Worm (Caenorhabditis elegans) whole organism, young adult: ENCODE data around the gene hphd-1.

Experiments used
- F55B11.4 ChIP-seq: sonication (generic microtip); optimal IDR thresholded peaks from 2 replicates; lab custom pipeline; 2016; ENCODE audit warnings: missing compliant biosample characterization, missing genetic modification characterization, borderline replicate concordance; ENCODE audit not compliant: insufficient read depth
- T26A5.8 ChIP-seq: sonication (generic microtip); optimal IDR thresholded peaks from 2 replicates; lab custom pipeline; 2016; ENCODE audit warnings: missing genetic modification characterization, missing compliant biosample characterization
- Y67H2A.10 ChIP-seq: fragments of 200-800 bp; sonication (Bioruptor generic); conservative IDR thresholded peaks from 2 replicates; pipeline ENCODE4 v1.3.6; 2022; ENCODE audit warnings: missing genetic modification reagents, missing genetic modification characterization, missing compliant biosample characterization
- Y95B8A.8 ChIP-seq: fragments of 200-800 bp; sonication (Bioruptor generic); IDR thresholded peaks from 2 replicates; pipeline ENCODE4 v1.3.6; 2022; ENCODE audit warnings: missing genetic modification reagents, missing genetic modification characterization, missing compliant biosample characterization
- aptf-2 ChIP-seq: fragments of 200-800 bp; sonication (Bioruptor generic); conservative IDR thresholded peaks from 2 replicates; pipeline ENCODE4 v1.3.6; 2022; ENCODE audit warnings: missing genetic modification reagents, missing genetic modification characterization, missing compliant biosample characterization
- atf-7 ChIP-seq: sonication (generic microtip); optimal IDR thresholded peaks from 2 replicates; lab custom pipeline; 2017; ENCODE audit warnings: mild to moderate bottlenecking, missing genetic modification characterization, missing compliant biosample characterization
- cebp-1 ChIP-seq, 2 experiments: fragments of 200-800 bp in 1 of 2; sonication (Bioruptor generic) in 1 of 2; sonication (generic microtip) in 1 of 2; IDR thresholded peaks in 1 of 2; optimal IDR thresholded peaks in 1 of 2; 2 replicates each; pipeline versions ENCODE4 v1.3.6 to Lab custom; 2017 to 2022; ENCODE audit warnings: missing compliant biosample characterization in 2 of 2, missing genetic modification characterization in 2 of 2, mild to moderate bottlenecking in 1 of 2, missing genetic modification reagents in 1 of 2, moderate library complexity in 1 of 2
- lag-1 ChIP-seq: fragments of 200-800 bp; sonication (Bioruptor generic); IDR thresholded peaks from 2 replicates; pipeline ENCODE4 v1.3.6; 2022; ENCODE audit warnings: missing genetic modification reagents, missing genetic modification characterization, missing compliant biosample characterization
- lin-35 ChIP-seq, 3 experiments: fragments of 150-350 bp in 2 of 3; sonication (generic microtip) in 1 of 3; optimal IDR thresholded peaks; 2 replicates each; lab custom pipeline; 2014 to 2018; ENCODE audit warnings: missing biosample characterization in 3 of 3, missing genetic modification characterization in 3 of 3, missing genetic modification reagents in 3 of 3
- mes-4 ChIP-seq: sonication (generic microtip); optimal IDR thresholded peaks from 2 replicates; lab custom pipeline; 2016; ENCODE audit warnings: missing genotype, missing genetic modification characterization, missing compliant biosample characterization
- nfyb-1 ChIP-seq: fragments of 200-800 bp; sonication (Bioruptor generic); IDR thresholded peaks from 2 replicates; pipeline ENCODE4 v1.3.6; 2022; ENCODE audit warnings: missing genetic modification reagents, missing genetic modification characterization, missing compliant biosample characterization
- nhr-120 ChIP-seq: fragments of 200-800 bp; sonication (Bioruptor generic); IDR thresholded peaks from 2 replicates; pipeline ENCODE4 v1.3.6; 2022; ENCODE audit warnings: missing genetic modification characterization, missing compliant biosample characterization
- pha-4 ChIP-seq: fragments of 150-350 bp; sonication (generic microtip); optimal IDR thresholded peaks from 2 replicates; lab custom pipeline; 2014; ENCODE audit warnings: missing biosample characterization, missing genetic modification reagents, missing genetic modification characterization

DNA sequence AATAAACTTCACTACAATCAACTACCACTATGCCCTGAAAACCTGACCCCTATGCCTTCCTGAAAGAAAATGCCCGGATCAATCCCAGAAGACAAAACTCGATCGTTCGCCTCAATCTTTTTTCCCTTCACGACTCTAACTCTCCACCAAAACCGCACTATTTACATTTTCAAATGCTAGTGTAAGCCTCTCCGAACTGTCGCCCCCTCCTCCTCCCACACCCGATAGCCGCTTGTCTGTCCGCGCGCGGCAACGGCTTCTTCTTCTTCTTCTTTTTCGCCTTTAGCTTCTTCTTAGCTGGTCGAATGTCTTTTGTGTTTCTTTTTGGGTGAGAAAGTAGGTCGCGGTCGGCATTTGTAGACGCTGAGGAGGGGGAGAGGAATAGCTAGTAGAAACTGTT is 36.2 kb downstream of the hphd-1 start:
- TF ChIP-seq pha-4 (tag; lab: Kevin White, UChicago) (no peak), cebp-1 (GFP tag; IDR thresholded peaks at IDR 0.05; lab: Robert Waterston, UW) (no peak), cebp-1 (tag; optimal IDR thresholded peaks at IDR 0.05; lab: Kevin White, UChicago) (no peak), aptf-2 (GFP tag; lab: Robert Waterston, UW) (no peak), Y95B8A.8 (no peak), T26A5.8 (tag; lab: Kevin White, UChicago) (no peak), nfyb-1 (GFP tag; lab: Robert Waterston, UW) (no peak), lag-1 (GFP tag; lab: Robert Waterston, UW) (no peak), atf-7 (tag; lab: Kevin White, UChicago) (no peak), mes-4 (tag; lab: Kevin White, UChicago) (no peak), lin-35 (GFP tag; optimal IDR thresholded peaks at IDR 0.05; lab: Kevin White, UChicago) (no peak), Y67H2A.10 (GFP tag; lab: Robert Waterston, UW) (no peak), F55B11.4 (no peak), nhr-120 (no peak)
